Worm (Caenorhabditis elegans) whole organism, L2 larva: ENCODE results near the gene cyp-29A2.

Experiments
- ama-1 ChIP-seq: fragments of 150-350 bp; optimal IDR thresholded peaks from 2 replicates; lab custom pipeline; 2018; ENCODE audit warnings: inconsistent platforms
- blmp-1 ChIP-seq: sonication (generic microtip); optimal IDR thresholded peaks from 2 replicates; lab custom pipeline; 2017; ENCODE audit warnings: missing genetic modification characterization, mild to moderate bottlenecking, missing compliant biosample characterization, antibody characterized with exemption, moderate library complexity; ENCODE audit not compliant: insufficient read depth
- egl-27 ChIP-seq: sonication (generic microtip); optimal IDR thresholded peaks from 3 replicates; lab custom pipeline; 2017; ENCODE audit warnings: missing biosample characterization, missing genetic modification reagents, missing genetic modification characterization
- gmeb-1 ChIP-seq: fragments of 150-350 bp; optimal IDR thresholded peaks from 2 replicates; lab custom pipeline; 2014; ENCODE audit warnings: missing biosample characterization, missing genetic modification characterization
- mab-5 ChIP-seq: fragments of 150-350 bp; optimal IDR thresholded peaks from 2 replicates; lab custom pipeline; 2014; ENCODE audit warnings: missing biosample characterization, missing genetic modification characterization
- nhr-21 ChIP-seq: fragments of 150-350 bp; optimal IDR thresholded peaks from 2 replicates; lab custom pipeline; 2014; ENCODE audit warnings: missing biosample characterization, missing genetic modification characterization
- nhr-23 ChIP-seq: fragments of 150-350 bp; optimal IDR thresholded peaks from 2 replicates; lab custom pipeline; 2014; ENCODE audit warnings: missing biosample characterization, missing genetic modification reagents, missing genetic modification characterization
- peb-1 ChIP-seq: fragments of 150-350 bp; optimal IDR thresholded peaks from 2 replicates; lab custom pipeline; 2014; ENCODE audit warnings: missing biosample characterization, missing genetic modification characterization
- sma-3 ChIP-seq: sonication (generic microtip); optimal IDR thresholded peaks from 2 replicates; lab custom pipeline; 2016; ENCODE audit warnings: missing genetic modification reagents, missing genetic modification characterization, missing compliant biosample characterization
- snpc-4 ChIP-seq: fragments of 150-350 bp; optimal IDR thresholded peaks from 2 replicates; lab custom pipeline; 2014; ENCODE audit warnings: missing biosample characterization, missing genetic modification characterization
- unc-62 ChIP-seq: fragments of 150-350 bp; optimal IDR thresholded peaks from 2 replicates; lab custom pipeline; 2014; ENCODE audit warnings: missing biosample characterization, missing genetic modification reagents, missing genetic modification characterization
- zag-1 ChIP-seq: fragments of 150-350 bp; optimal IDR thresholded peaks from 2 replicates; lab custom pipeline; 2014; ENCODE audit warnings: missing biosample characterization, missing genetic modification characterization

DNA sequence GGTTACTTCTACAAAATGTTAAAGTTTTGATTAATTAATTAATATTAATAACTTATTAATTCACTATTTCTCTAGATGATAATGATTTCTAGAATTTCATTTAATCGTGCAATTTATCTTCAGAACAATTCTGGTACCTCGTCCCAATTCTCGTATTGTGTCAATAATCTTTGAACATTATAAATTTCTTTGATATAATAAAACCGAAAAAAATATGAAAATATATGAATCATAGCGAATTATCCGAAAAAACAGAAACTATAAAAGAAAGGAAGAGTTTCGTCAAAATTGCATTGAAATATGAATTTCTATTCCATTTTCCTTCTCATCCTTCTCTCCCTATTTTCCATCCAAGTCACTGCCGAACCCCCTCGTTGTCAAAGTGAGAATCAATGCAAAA is 33.4 kb downstream of the cyp-29A2 start, which contains the start of gene T19B10.12:
- no peak for TF ChIP-seq mab-5 (tag; lab: Kevin White, UChicago)
- no peak for TF ChIP-seq gmeb-1 (tag; lab: Kevin White, UChicago)
- TF ChIP-seq ama-1, result no peak
- TF ChIP-seq nhr-23, result no peak
- no peak for TF ChIP-seq sma-3 (GFP tag; lab: Kevin White, UChicago)
- no peak for TF ChIP-seq peb-1
- no peak for TF ChIP-seq unc-62 (GFP tag; lab: Kevin White, UChicago)
- TF ChIP-seq blmp-1, result no peak
- no peak for TF ChIP-seq snpc-4
- TF ChIP-seq egl-27, result no peak
- TF ChIP-seq nhr-21 (tag; lab: Kevin White, UChicago), result no peak
- no peak for TF ChIP-seq zag-1 (tag; lab: Kevin White, UChicago)
